Fruit fly (Drosophila melanogaster) whole organism, embryonic: ENCODE measurements around the gene Obp93a.

Experiments used
- Asciz ChIP-seq: fragments of 200-800 bp; sonication (Bioruptor generic); optimal IDR thresholded peaks from 2 replicates; lab custom pipeline; 2017; ENCODE audit warnings: missing biosample characterization, mild to moderate bottlenecking, missing genetic modification characterization, missing genetic modification reagents
- BtbVII ChIP-seq: fragments of 200-800 bp; sonication (Bioruptor generic); optimal IDR thresholded peaks from 3 replicates; lab custom pipeline; 2017; ENCODE audit warnings: missing biosample characterization, mild to moderate bottlenecking, missing genetic modification characterization
- CG10147 ChIP-seq: fragments of 200-800 bp; sonication (Bioruptor generic); optimal IDR thresholded peaks from 2 replicates; lab custom pipeline; 2019; ENCODE audit warnings: missing biosample characterization, mild to moderate bottlenecking, missing genetic modification characterization, moderate library complexity
- CG10209 ChIP-seq: fragments of 200-800 bp; sonication (Bioruptor generic); optimal IDR thresholded peaks from 3 replicates; lab custom pipeline; 2017; ENCODE audit warnings: missing biosample characterization, mild to moderate bottlenecking, missing genetic modification characterization, missing genetic modification reagents
- CG10979 ChIP-seq: fragments of 200-800 bp; sonication (Bioruptor generic); optimal IDR thresholded peaks from 2 replicates; lab custom pipeline; 2018; ENCODE audit warnings: missing biosample characterization, mild to moderate bottlenecking, missing genetic modification characterization, moderate library complexity
- CG12155 ChIP-seq: fragments of 200-800 bp; sonication (Bioruptor generic); optimal IDR thresholded peaks from 3 replicates; lab custom pipeline; 2016; ENCODE audit warnings: missing biosample characterization, missing genetic modification characterization
- CG12299 ChIP-seq: fragments of 200-800 bp; sonication (Bioruptor generic); optimal IDR thresholded peaks from 2 replicates; lab custom pipeline; 2018; ENCODE audit warnings: missing biosample characterization, mild to moderate bottlenecking, missing genetic modification characterization
- CG16815 ChIP-seq: fragments of 200-800 bp; sonication (Bioruptor generic); optimal IDR thresholded peaks from 3 replicates; lab custom pipeline; 2017; ENCODE audit warnings: missing biosample characterization, mild to moderate bottlenecking, missing genetic modification characterization
- CG17802 ChIP-seq: fragments of 200-800 bp; sonication (Bioruptor generic); optimal IDR thresholded peaks from 2 replicates; lab custom pipeline; 2018; ENCODE audit warnings: missing biosample characterization, mild to moderate bottlenecking, missing genetic modification characterization, moderate library complexity
- CG18764 ChIP-seq: fragments of 200-800 bp; sonication (Bioruptor generic); optimal IDR thresholded peaks from 3 replicates; lab custom pipeline; 2016; ENCODE audit warnings: missing biosample characterization, missing genetic modification characterization
- CG30403 ChIP-seq: fragments of 200-800 bp; sonication (Bioruptor generic); optimal IDR thresholded peaks from 3 replicates; lab custom pipeline; 2016; ENCODE audit warnings: missing biosample characterization, missing genetic modification characterization
- CG34224 ChIP-seq: fragments of 200-800 bp; sonication (Bioruptor generic); IDR thresholded peaks from 3 replicates; pipeline ENCODE4 v1.3.6; 2022; ENCODE audit warnings: missing biosample characterization, missing genetic modification characterization; ENCODE audit not compliant: partially characterized antibody
- CG4282 ChIP-seq: fragments of 200-800 bp; sonication (Bioruptor generic); optimal IDR thresholded peaks from 2 replicates; lab custom pipeline; 2016; ENCODE audit warnings: missing biosample characterization, missing genetic modification characterization
- CG4820 ChIP-seq: fragments of 200-800 bp; sonication (Bioruptor generic); optimal IDR thresholded peaks from 3 replicates; lab custom pipeline; 2016; ENCODE audit warnings: missing biosample characterization, missing genetic modification characterization
- CG5953 ChIP-seq: fragments of 200-800 bp; sonication (Bioruptor generic); IDR thresholded peaks from 2 replicates; pipeline ENCODE4 v1.3.6; 2022; ENCODE audit warnings: missing biosample characterization, missing genetic modification characterization
- CG7786 ChIP-seq: fragments of 200-800 bp; sonication (Bioruptor generic); optimal IDR thresholded peaks from 2 replicates; lab custom pipeline; 2016; ENCODE audit warnings: missing biosample characterization, missing genetic modification characterization
- CG7928 ChIP-seq: fragments of 200-800 bp; sonication (Bioruptor generic); optimal IDR thresholded peaks from 2 replicates; lab custom pipeline; 2017; ENCODE audit warnings: missing biosample characterization, mild to moderate bottlenecking, missing genetic modification characterization
- Dfd ChIP-seq, 2 experiments: fragments of >200 bp; optimal IDR thresholded peaks; 2 replicates each; lab custom pipeline; 2017; ENCODE audit warnings: missing biosample characterization in 2 of 2, missing genetic modification characterization in 2 of 2
- Dip3 ChIP-seq: fragments of 200-800 bp; sonication (Bioruptor generic); optimal IDR thresholded peaks from 3 replicates; lab custom pipeline; 2016; ENCODE audit warnings: missing biosample characterization, missing genetic modification characterization
- Doc2 ChIP-seq: fragments of 200-800 bp; sonication (Bioruptor generic); IDR thresholded peaks from 2 replicates; pipeline ENCODE4 v1.3.6; 2022; ENCODE audit warnings: missing biosample characterization, missing genetic modification characterization
- H2.0 ChIP-seq: fragments of 200-800 bp; sonication (Bioruptor generic); IDR thresholded peaks from 2 replicates; pipeline ENCODE4 v1.3.6; 2022; ENCODE audit warnings: missing biosample characterization, missing genetic modification characterization
- HmgD ChIP-seq: fragments of 200-800 bp; sonication (Bioruptor generic); optimal IDR thresholded peaks from 3 replicates; lab custom pipeline; 2016; ENCODE audit warnings: missing biosample characterization, missing genetic modification characterization
- Kr ChIP-seq: fragments of 200-800 bp; sonication (Bioruptor generic); optimal IDR thresholded peaks from 2 replicates; lab custom pipeline; 2017; ENCODE audit warnings: missing biosample characterization, mild to moderate bottlenecking, missing genetic modification characterization
- Max ChIP-seq: fragments of 200-800 bp; sonication (Bioruptor generic); optimal IDR thresholded peaks from 2 replicates; lab custom pipeline; 2016; ENCODE audit warnings: missing biosample characterization, mild to moderate bottlenecking, missing genetic modification characterization
- Meics ChIP-seq: fragments of 200-800 bp; sonication (Bioruptor generic); optimal IDR thresholded peaks from 2 replicates; lab custom pipeline; 2017; ENCODE audit warnings: missing biosample characterization, mild to moderate bottlenecking, missing genetic modification characterization
- Myb ChIP-seq: fragments of 200-800 bp; sonication (Bioruptor generic); optimal IDR thresholded peaks from 2 replicates; lab custom pipeline; 2016; ENCODE audit warnings: missing biosample characterization, missing genetic modification characterization
- Nf-YC ChIP-seq: fragments of 200-800 bp; optimal IDR thresholded peaks from 3 replicates; lab custom pipeline; 2019; ENCODE audit warnings: missing biosample characterization, mild to moderate bottlenecking, missing genetic modification characterization, moderate library complexity
- NfI ChIP-seq: fragments of 200-800 bp; sonication (Bioruptor generic); optimal IDR thresholded peaks from 3 replicates; lab custom pipeline; 2018; ENCODE audit warnings: missing biosample characterization, mild to moderate bottlenecking, missing genetic modification characterization, moderate library complexity
- Sry-β ChIP-seq: fragments of 200-800 bp; sonication (Bioruptor generic); optimal IDR thresholded peaks from 2 replicates; lab custom pipeline; 2018; ENCODE audit warnings: missing biosample characterization, mild to moderate bottlenecking, missing genetic modification characterization, moderate library complexity
- aop ChIP-seq: fragments of 200-800 bp; sonication (Bioruptor generic); IDR thresholded peaks from 2 replicates; pipeline ENCODE4 v1.3.6; 2022; ENCODE audit warnings: missing biosample characterization, missing genetic modification characterization
- bsh ChIP-seq, 2 experiments: fragments of 200-800 bp; sonication (Bioruptor generic); optimal IDR thresholded peaks; 2 replicates each; lab custom pipeline; 2017 to 2018; ENCODE audit warnings: mild to moderate bottlenecking in 2 of 2, missing biosample characterization in 2 of 2, missing genetic modification characterization in 2 of 2, moderate library complexity in 1 of 2
- crol ChIP-seq: fragments of 200-800 bp; sonication (Bioruptor generic); IDR thresholded peaks from 2 replicates; pipeline ENCODE4 v1.3.6; 2022; ENCODE audit warnings: missing biosample characterization, missing genetic modification characterization
- danr ChIP-seq: fragments of 200-800 bp; sonication (Bioruptor generic); IDR thresholded peaks from 2 replicates; pipeline ENCODE4 v1.3.6; 2022; ENCODE audit warnings: missing biosample characterization, missing genetic modification characterization
- ems ChIP-seq: fragments of 200-800 bp; sonication (Bioruptor generic); optimal IDR thresholded peaks from 3 replicates; lab custom pipeline; 2016; ENCODE audit warnings: missing biosample characterization, missing genetic modification characterization
- fd64A ChIP-seq: fragments of 200-800 bp; sonication (Bioruptor generic); optimal IDR thresholded peaks from 3 replicates; lab custom pipeline; 2018; ENCODE audit warnings: missing biosample characterization, mild to moderate bottlenecking, missing genetic modification characterization
- ftz-f1 ChIP-seq: fragments of 200-800 bp; sonication (Bioruptor generic); optimal IDR thresholded peaks from 2 replicates; lab custom pipeline; 2016; ENCODE audit warnings: missing biosample characterization, missing genetic modification characterization
- fu2 ChIP-seq: fragments of 200-800 bp; sonication (Bioruptor generic); optimal IDR thresholded peaks from 2 replicates; lab custom pipeline; 2016; ENCODE audit warnings: missing biosample characterization, missing genetic modification characterization
- h ChIP-seq: fragments of >200 bp; optimal IDR thresholded peaks from 2 replicates; lab custom pipeline; 2017
- hbn ChIP-seq: fragments of 200-800 bp; sonication (Bioruptor generic); IDR thresholded peaks from 2 replicates; pipeline ENCODE4 v1.3.6; 2022; ENCODE audit warnings: missing biosample characterization, missing genetic modification characterization; ENCODE audit not compliant: partially characterized antibody
- her ChIP-seq: fragments of 200-800 bp; sonication (Bioruptor generic); optimal IDR thresholded peaks from 2 replicates; lab custom pipeline; 2016; ENCODE audit warnings: missing biosample characterization, missing genetic modification characterization
- hkb ChIP-seq, 2 experiments: fragments of 200-800 bp in 1 of 2; fragments of >200 bp in 1 of 2; sonication (Bioruptor generic) in 1 of 2; IDR thresholded peaks in 1 of 2; optimal IDR thresholded peaks in 1 of 2; 2 replicates each; pipeline versions ENCODE4 v1.3.6 to Lab custom; 2017 to 2022; ENCODE audit warnings: missing biosample characterization in 1 of 2, missing genetic modification characterization in 1 of 2
- inv ChIP-seq: fragments of 200-800 bp; sonication (Bioruptor generic); IDR thresholded peaks from 2 replicates; pipeline ENCODE4 v1.3.6; 2022; ENCODE audit warnings: missing biosample characterization, missing genetic modification characterization; ENCODE audit not compliant: partially characterized antibody
- jigr1 ChIP-seq: fragments of 200-800 bp; sonication (Bioruptor generic); IDR thresholded peaks from 3 replicates; pipeline ENCODE4 v1.3.6; 2022; ENCODE audit warnings: missing biosample characterization, missing genetic modification characterization
- kay ChIP-seq: fragments of 200-800 bp; sonication (Bioruptor generic); optimal IDR thresholded peaks from 2 replicates; lab custom pipeline; 2016; ENCODE audit warnings: missing biosample characterization, missing genetic modification characterization
- nerfin-2 ChIP-seq: fragments of 200-800 bp; sonication (Bioruptor generic); IDR thresholded peaks from 2 replicates; pipeline ENCODE4 v1.3.6; 2022; ENCODE audit warnings: missing biosample characterization, missing genetic modification characterization; ENCODE audit not compliant: partially characterized antibody
- onecut ChIP-seq: fragments of 200-800 bp; sonication (Bioruptor generic); IDR thresholded peaks from 2 replicates; pipeline ENCODE4 v1.3.6; 2022; ENCODE audit warnings: missing biosample characterization, missing genetic modification characterization
- pzg ChIP-seq: fragments of 200-800 bp; sonication (Bioruptor generic); optimal IDR thresholded peaks from 3 replicates; lab custom pipeline; 2018; ENCODE audit warnings: missing biosample characterization, mild to moderate bottlenecking, missing genetic modification characterization, moderate library complexity
- ro ChIP-seq: fragments of 200-800 bp; sonication (Bioruptor generic); IDR thresholded peaks from 2 replicates; pipeline ENCODE4 v1.3.6; 2022; ENCODE audit warnings: missing biosample characterization, missing genetic modification characterization
- sqz ChIP-seq: fragments of 200-800 bp; sonication (Bioruptor generic); optimal IDR thresholded peaks from 3 replicates; lab custom pipeline; 2018; ENCODE audit warnings: missing biosample characterization, mild to moderate bottlenecking, missing genetic modification characterization
- toy ChIP-seq: fragments of 200-800 bp; sonication (Bioruptor generic); IDR thresholded peaks from 2 replicates; pipeline ENCODE4 v1.3.6; 2022; ENCODE audit warnings: missing biosample characterization, missing genetic modification characterization
- twi ChIP-seq: fragments of 200-800 bp; optimal IDR thresholded peaks from 2 replicates; lab custom pipeline; 2019; ENCODE audit warnings: missing biosample characterization, mild to moderate bottlenecking, missing genetic modification characterization, moderate library complexity

Gene Obp93a

dm6 chr3R:21118784-21119183 lies 10.7 kb downstream of the Obp93a start, which contains the start of gene Bdbt (continued):
- no peak for TF ChIP-seq HmgD (GFP tag; lab: Kevin White, UChicago)
- TF ChIP-seq twi (tag; lab: Kevin White, UChicago): no peak
- TF ChIP-seq CG34224: peak; percentile 74
- no peak for TF ChIP-seq CG7786
- no peak for TF ChIP-seq onecut (GFP tag; lab: Robert Waterston, UW)
- no peak for TF ChIP-seq CG10209 (GFP tag; lab: Kevin White, UChicago)
- 0 out of 2 replicates have a peak, but pooled peaks have one; percentile 22 for TF ChIP-seq hbn (GFP tag; lab: Robert Waterston, UW)
- no peak for TF ChIP-seq CG7928 (GFP tag; lab: Kevin White, UChicago)
- no peak for TF ChIP-seq bsh (GFP tag; optimal IDR thresholded peaks at IDR 0.05; lab: Kevin White, UChicago)
- TF ChIP-seq toy (GFP tag; lab: Robert Waterston, UW): no peak
- TF ChIP-seq Doc2: no peak
- TF ChIP-seq h (lab: Kevin White, UChicago): no peak
- peak; percentile 10 for TF ChIP-seq NfI (GFP tag; lab: Kevin White, UChicago)
- TF ChIP-seq Dip3 (GFP tag; lab: Kevin White, UChicago): peak; percentile 55
- TF ChIP-seq BtbVII (GFP tag; lab: Kevin White, UChicago): no peak
- TF ChIP-seq crol (GFP tag; lab: Robert Waterston, UW): no peak
- no peak for TF ChIP-seq CG12299
- TF ChIP-seq Dfd (GFP tag; optimal IDR thresholded peaks at IDR 0.05; lab: Kevin White, UChicago): peak in 1 of 2 experiments; percentile 17
- peak; percentile 40 for TF ChIP-seq fu2
- no peak for TF ChIP-seq sqz (GFP tag; lab: Kevin White, UChicago)
- no peak for TF ChIP-seq fd64A (GFP tag; lab: Kevin White, UChicago)
- peak; percentile 39 for TF ChIP-seq CG30403 (GFP tag; lab: Kevin White, UChicago)
- TF ChIP-seq danr: no peak
- no peak for TF ChIP-seq Meics (GFP tag; lab: Kevin White, UChicago)
- no peak for TF ChIP-seq Nf-YC (tag; lab: Kevin White, UChicago)
- TF ChIP-seq CG17802: no peak
- TF ChIP-seq CG16815 (GFP tag; lab: Kevin White, UChicago): peak; percentile 1
- no peak for TF ChIP-seq ftz-f1 (GFP tag; lab: Kevin White, UChicago)
- no peak for TF ChIP-seq CG5953
- TF ChIP-seq aop (GFP tag; lab: Robert Waterston, UW): no peak
- no peak for TF ChIP-seq CG18764 (GFP tag; lab: Kevin White, UChicago)
- peak; percentile 11; the same call in 1 of the 2 replicates for TF ChIP-seq H2.0 (GFP tag; lab: Robert Waterston, UW)
- TF ChIP-seq Sry-β (GFP tag; lab: Kevin White, UChicago): no peak
- no peak for TF ChIP-seq kay
- peak; percentile 62 for TF ChIP-seq Max (GFP tag; lab: Kevin White, UChicago)
- no peak for TF ChIP-seq CG10147 (GFP tag; lab: Kevin White, UChicago)
- TF ChIP-seq CG10979: no peak
- TF ChIP-seq CG4282 (GFP tag; lab: Kevin White, UChicago): no peak
- peak; percentile 77 for TF ChIP-seq inv (GFP tag; lab: Robert Waterston, UW)
- TF ChIP-seq ems (GFP tag; lab: Kevin White, UChicago): peak; percentile 35
- TF ChIP-seq her (GFP tag; lab: Kevin White, UChicago): no peak
- TF ChIP-seq nerfin-2: peak; percentile 96
- no peak for TF ChIP-seq Asciz (GFP tag; lab: Kevin White, UChicago)
- no peak for TF ChIP-seq hkb (optimal IDR thresholded peaks at IDR 0.05; lab: Kevin White, UChicago)
- peak; percentile 36; the same call in 1 of the 2 replicates for TF ChIP-seq hkb (GFP tag; IDR thresholded peaks at IDR 0.05; lab: Robert Waterston, UW)
- TF ChIP-seq ro (GFP tag; lab: Robert Waterston, UW): no peak
- TF ChIP-seq jigr1 (GFP tag; lab: Robert Waterston, UW): no peak
- no peak for TF ChIP-seq CG4820 (GFP tag; lab: Kevin White, UChicago)
- TF ChIP-seq pzg (GFP tag; lab: Kevin White, UChicago): peak; percentile 83
- peak; percentile 7 for TF ChIP-seq Myb (GFP tag; lab: Kevin White, UChicago)
- peak; percentile 21 for TF ChIP-seq CG12155 (GFP tag; lab: Kevin White, UChicago)
- no peak for TF ChIP-seq Kr
